Worm (Caenorhabditis elegans): Measurements from ENCODE around the gene Y55F3AM.21.
A peak's percentile ranks its signal among the peaks of the same experiment; 100 is the strongest.

Gene Y55F3AM.21

ce11 chrIV:1013233-1013798, 38.2 kb downstream of the Y55F3AM.21 start (continued):
- TF ChIP-seq mdl-1 (tag; optimal IDR thresholded peaks at IDR 0.05) (no peak), nhr-76 (tag; optimal IDR thresholded peaks at IDR 0.05) (no peak), fos-1 (tag; optimal IDR thresholded peaks at IDR 0.05) (no peak), lim-7 (GFP tag; IDR thresholded peaks at IDR 0.05) (no peak), ztf-7 (tag; optimal IDR thresholded peaks at IDR 0.05) (no peak), aha-1 (tag) (peak; percentile 38)

- TF ChIP-seq nhr-48 (tag; optimal IDR thresholded peaks at IDR 0.05) (no peak), mes-2 (tag; optimal IDR thresholded peaks at IDR 0.05; ENCODE audit: poor library complexity, severe bottlenecking) (peak; percentile 94), Y105C5A.15 (GFP tag; IDR thresholded peaks at IDR 0.05) (0 out of 2 replicates have a peak, but pooled peaks have one; percentile 39), tag-97 (GFP tag; IDR thresholded peaks at IDR 0.05) (no peak), ceh-20 (GFP tag; IDR thresholded peaks at IDR 0.05) (0 out of 2 replicates have a peak, but pooled peaks have one; percentile 20), ZK546.5 (tag; optimal IDR thresholded peaks at IDR 0.05) (peak in 1 of 2 experiments; percentile 21), hlh-11 (tag; optimal IDR thresholded peaks at IDR 0.05) (peak; percentile 77), lsy-2 (tag; optimal IDR thresholded peaks at IDR 0.05) (peak; percentile 58 to 91), daf-8 (GFP tag; IDR thresholded peaks at IDR 0.05) (no peak), lin-38 (GFP tag; IDR thresholded peaks at IDR 0.05) (peak; percentile 85), lin-13 (GFP tag; optimal IDR thresholded peaks at IDR 0.05) (peak; percentile 81), dve-1 (tag; optimal IDR thresholded peaks at IDR 0.05; ENCODE audit: insufficient read depth) (peak; percentile 37), R02D3.7 (tag; optimal IDR thresholded peaks at IDR 0.05) (no peak), duxl-1 (tag; optimal IDR thresholded peaks at IDR 0.05; ENCODE audit: poor library complexity) (no peak), nhr-25 (tag; optimal IDR thresholded peaks at IDR 0.05; ENCODE audit: borderline replicate concordance, insufficient read depth) (peak; percentile 43), ceh-32 (tag; optimal IDR thresholded peaks at IDR 0.05; ENCODE audit: poor library complexity) (no peak), F37D6.2 (tag; optimal IDR thresholded peaks at IDR 0.05) (peak; percentile 57), dpl-1 (GFP tag; optimal IDR thresholded peaks at IDR 0.05) (peak; percentile 81), daf-19 (GFP tag; conservative IDR thresholded peaks at IDR 0.05) (0 out of 2 replicates have a peak, but pooled peaks have one; percentile 39), ztf-7 (tag; optimal IDR thresholded peaks at IDR 0.05) (peak; percentile 58), hlh-30 (tag; optimal IDR thresholded peaks at IDR 0.05; ENCODE audit: insufficient read depth) (peak; percentile 90), nhr-28 (tag; optimal IDR thresholded peaks at IDR 0.05) (peak; percentile 36), F10B5.3 (tag; optimal IDR thresholded peaks at IDR 0.05) (peak; percentile 4), aha-1 (tag) (peak; percentile 62), dmd-6 (GFP tag; IDR thresholded peaks at IDR 0.05) (peak; percentile 42), nhr-6 (tag; optimal IDR thresholded peaks at IDR 0.05) (peak; percentile 77), nhr-11 (tag; optimal IDR thresholded peaks at IDR 0.05) (peak; percentile 55), hmg-1.1 (GFP tag; IDR thresholded peaks at IDR 0.05) (peak; percentile 76), arid-1 (GFP tag; conservative IDR thresholded peaks at IDR 0.05) (peak; percentile 79), rbr-2 (tag; optimal IDR thresholded peaks at IDR 0.05) (peak; percentile 75), ZK337.2 (GFP tag; IDR thresholded peaks at IDR 0.05) (0 out of 2 replicates have a peak, but pooled peaks have one; percentile 29), unc-130 (GFP tag; optimal IDR thresholded peaks at IDR 0.05) (peak; percentile 76), php-3 (GFP tag; IDR thresholded peaks at IDR 0.05) (no peak), nhr-102 (tag; optimal IDR thresholded peaks at IDR 0.05) (peak; percentile 53), mxl-3 (GFP tag; optimal IDR thresholded peaks at IDR 0.05) (peak; percentile 29), hif-1 (tag; optimal IDR thresholded peaks at IDR 0.05) (peak in 1 of 2 experiments; percentile 95), spr-3 (GFP tag; optimal IDR thresholded peaks at IDR 0.05) (peak; percentile 68), unc-62 (GFP tag; optimal IDR thresholded peaks at IDR 0.05 in 1 of 2) (peak in 1 of 2 experiments; percentile 32), unc-62 (tag; optimal IDR thresholded peaks at IDR 0.05) (no peak), daf-16 (GFP tag; optimal IDR thresholded peaks at IDR 0.05) (peak; percentile 21 to 53), daf-16 (tag; optimal IDR thresholded peaks at IDR 0.05) (peak; percentile 55), ama-1 (optimal IDR thresholded peaks at IDR 0.05) (peak; percentile 90), F26F4.8 (GFP tag; conservative IDR thresholded peaks at IDR 0.05) (no peak), daf-12 (tag; optimal IDR thresholded peaks at IDR 0.05) (no peak), mdl-1 (tag; optimal IDR thresholded peaks at IDR 0.05) (peak in 1 of 2 experiments; percentile 76)
Observed at ce11 chrIV:1012447-1012846, 39.0 kb downstream of the Y55F3AM.21 start, which contains the start of gene rbm-39. TSS of gene rbm-39 (plus strand) at chrIV:1012624.

Measured in whole organism, L4 larva.